Fruit fly (Drosophila melanogaster) whole organism, prepupa: ENCODE data around the gene CG33267.

Source experiments
- CG10631 ChIP-seq: fragments of 200-800 bp; sonication (Bioruptor generic); optimal IDR thresholded peaks from 2 replicates; lab custom pipeline; 2016; ENCODE audit warnings: missing biosample characterization, missing genetic modification characterization
- CG11902 ChIP-seq: fragments of 200-800 bp; sonication (Bioruptor generic); optimal IDR thresholded peaks from 3 replicates; lab custom pipeline; 2016; ENCODE audit warnings: missing biosample characterization, missing genetic modification characterization
- CG15336 ChIP-seq: fragments of 200-800 bp; sonication (Bioruptor generic); IDR thresholded peaks from 2 replicates; pipeline ENCODE4 v1.3.6; 2022; ENCODE audit warnings: missing biosample characterization, missing genetic modification characterization
- CG1621 ChIP-seq: fragments of 200-800 bp; sonication (Bioruptor generic); optimal IDR thresholded peaks from 3 replicates; lab custom pipeline; 2018; ENCODE audit warnings: missing biosample characterization, mild to moderate bottlenecking, missing genetic modification characterization
- CG16779 ChIP-seq: fragments of 200-800 bp; sonication (Bioruptor generic); optimal IDR thresholded peaks from 3 replicates; lab custom pipeline; 2017; ENCODE audit warnings: missing biosample characterization, mild to moderate bottlenecking, missing genetic modification characterization
- CG31627 ChIP-seq: fragments of 200-800 bp; sonication (Bioruptor generic); optimal IDR thresholded peaks from 3 replicates; lab custom pipeline; 2016; ENCODE audit warnings: missing biosample characterization, missing genetic modification characterization
- CG32006 ChIP-seq: fragments of 200-800 bp; sonication (Bioruptor generic); optimal IDR thresholded peaks from 3 replicates; lab custom pipeline; 2017; ENCODE audit warnings: missing biosample characterization, mild to moderate bottlenecking, missing genetic modification characterization
- CG34406 ChIP-seq: fragments of 200-800 bp; sonication (Bioruptor generic); optimal IDR thresholded peaks from 3 replicates; lab custom pipeline; 2016; ENCODE audit warnings: missing biosample characterization, missing genetic modification characterization
- CG6276 ChIP-seq: fragments of 200-800 bp; sonication (Bioruptor generic); optimal IDR thresholded peaks from 2 replicates; lab custom pipeline; 2017; ENCODE audit warnings: missing biosample characterization, mild to moderate bottlenecking, missing genetic modification characterization
- CG6792 ChIP-seq: fragments of 200-800 bp; sonication (Bioruptor generic); optimal IDR thresholded peaks from 3 replicates; lab custom pipeline; 2016; ENCODE audit warnings: missing biosample characterization, missing genetic modification characterization
- CG6854 ChIP-seq: fragments of 200-800 bp; sonication (Bioruptor generic); optimal IDR thresholded peaks from 2 replicates; lab custom pipeline; 2017; ENCODE audit warnings: missing biosample characterization, mild to moderate bottlenecking, missing genetic modification characterization
- CG7368 ChIP-seq: fragments of 200-800 bp; sonication (Bioruptor generic); optimal IDR thresholded peaks from 3 replicates; lab custom pipeline; 2016; ENCODE audit warnings: missing biosample characterization, missing genetic modification characterization
- CG8119 ChIP-seq: fragments of 200-800 bp; sonication (Bioruptor generic); IDR thresholded peaks from 3 replicates; pipeline ENCODE4 v1.3.6; 2022; ENCODE audit warnings: missing biosample characterization, missing genetic modification characterization
- CG8632 ChIP-seq: fragments of 200-800 bp; sonication (Bioruptor generic); optimal IDR thresholded peaks from 3 replicates; lab custom pipeline; 2016; ENCODE audit warnings: missing biosample characterization, missing genetic modification characterization
- Eip75B ChIP-seq: fragments of 200-800 bp; sonication (Bioruptor generic); optimal IDR thresholded peaks from 3 replicates; lab custom pipeline; 2016; ENCODE audit warnings: missing biosample characterization, missing genetic modification characterization
- Eip78C ChIP-seq: fragments of 200-800 bp; sonication (Bioruptor generic); peaks from one replicate; lab custom pipeline; 2016; ENCODE audit warnings: missing biosample characterization, missing genetic modification characterization
- Eip93F ChIP-seq: fragments of 200-800 bp; sonication (Bioruptor generic); optimal IDR thresholded peaks from 2 replicates; lab custom pipeline; 2016; ENCODE audit warnings: missing biosample characterization, mild to moderate bottlenecking, missing genetic modification characterization
- Ets96B ChIP-seq: fragments of 200-800 bp; optimal IDR thresholded peaks from 2 replicates; lab custom pipeline; 2019; ENCODE audit warnings: missing biosample characterization, mild to moderate bottlenecking, missing genetic modification characterization, moderate library complexity
- Gug ChIP-seq: fragments of 200-800 bp; sonication (Bioruptor generic); IDR thresholded peaks from 2 replicates; pipeline ENCODE4 v1.3.6; 2022; ENCODE audit warnings: missing biosample characterization, missing genetic modification characterization
- Hr38 ChIP-seq: sonication (Bioruptor generic); optimal IDR thresholded peaks from 2 replicates; lab custom pipeline; 2016; ENCODE audit warnings: missing biosample characterization, missing genetic modification characterization
- Hr4 ChIP-seq: fragments of 200-800 bp; sonication (Bioruptor generic); optimal IDR thresholded peaks from 3 replicates; lab custom pipeline; 2016; ENCODE audit warnings: missing biosample characterization, missing genetic modification characterization
- Met ChIP-seq: fragments of 200-800 bp; sonication (Bioruptor generic); optimal IDR thresholded peaks from 3 replicates; lab custom pipeline; 2016; ENCODE audit warnings: missing biosample characterization, missing genetic modification characterization
- Sox102F ChIP-seq: fragments of 200-800 bp; sonication (Bioruptor generic); optimal IDR thresholded peaks from 2 replicates; lab custom pipeline; 2016; ENCODE audit warnings: missing biosample characterization, mild to moderate bottlenecking, missing genetic modification characterization
- Sox14 ChIP-seq: fragments of 200-800 bp; sonication (Bioruptor generic); optimal IDR thresholded peaks from 3 replicates; lab custom pipeline; 2016; ENCODE audit warnings: missing biosample characterization, missing genetic modification characterization
- Sox15 ChIP-seq: fragments of 200-800 bp; sonication (Bioruptor generic); optimal IDR thresholded peaks from 3 replicates; lab custom pipeline; 2016; ENCODE audit warnings: missing biosample characterization, missing genetic modification characterization
- dsx ChIP-seq: fragments of 200-800 bp; optimal IDR thresholded peaks from 3 replicates; lab custom pipeline; 2019; ENCODE audit warnings: missing biosample characterization, mild to moderate bottlenecking, missing genetic modification characterization, moderate library complexity; ENCODE audit not compliant: poor library complexity, severe bottlenecking
- eg ChIP-seq: fragments of 200-800 bp; sonication (Bioruptor generic); IDR thresholded peaks from 3 replicates; pipeline ENCODE4 v1.3.6; 2022; ENCODE audit warnings: missing biosample characterization, missing genetic modification characterization
- fd85E ChIP-seq: fragments of 200-800 bp; sonication (Bioruptor generic); optimal IDR thresholded peaks from 3 replicates; lab custom pipeline; 2016; ENCODE audit warnings: missing biosample characterization, missing genetic modification characterization
- fkh ChIP-seq: fragments of 200-800 bp; sonication (Bioruptor generic); optimal IDR thresholded peaks from 3 replicates; lab custom pipeline; 2017; ENCODE audit warnings: missing biosample characterization, mild to moderate bottlenecking, missing genetic modification characterization, moderate library complexity
- lz ChIP-seq: fragments of 200-800 bp; sonication (Bioruptor generic); optimal IDR thresholded peaks from 3 replicates; lab custom pipeline; 2016; ENCODE audit warnings: missing biosample characterization, missing genetic modification characterization
- salr ChIP-seq, 2 experiments: fragments of 200-800 bp; sonication (Bioruptor generic); optimal IDR thresholded peaks; 3 replicates each; lab custom pipeline; 2016 to 2018; ENCODE audit warnings: missing biosample characterization in 2 of 2, missing genetic modification characterization in 2 of 2, mild to moderate bottlenecking in 1 of 2
- spab ChIP-seq: fragments of 200-800 bp; sonication (Bioruptor generic); optimal IDR thresholded peaks from 2 replicates; lab custom pipeline; 2017; ENCODE audit warnings: missing biosample characterization, mild to moderate bottlenecking, missing genetic modification characterization, missing genetic modification reagents
- ss ChIP-seq, 2 experiments: fragments of 200-800 bp; sonication (Bioruptor generic); optimal IDR thresholded peaks; 2 replicates in 1 of 2; 3 replicates in 1 of 2; lab custom pipeline; 2017 to 2018; ENCODE audit warnings: mild to moderate bottlenecking in 2 of 2, missing biosample characterization in 2 of 2, missing genetic modification characterization in 2 of 2, moderate library complexity in 1 of 2
- topi ChIP-seq: fragments of 200-800 bp; sonication (Bioruptor generic); optimal IDR thresholded peaks from 3 replicates; lab custom pipeline; 2016; ENCODE audit warnings: missing biosample characterization, missing genetic modification characterization
- vri ChIP-seq: fragments of 200-800 bp; sonication (Bioruptor generic); optimal IDR thresholded peaks from 3 replicates; lab custom pipeline; 2016; ENCODE audit warnings: missing biosample characterization, mild to moderate bottlenecking, missing genetic modification characterization

CG33267 gene

dm6 chr3L:11602040-11602439 is 37.8 kb downstream of the CG33267 start:
- peak; percentile 72 for TF ChIP-seq CG7368 (GFP tag; lab: Kevin White, UChicago)
- TF ChIP-seq ss (GFP tag; optimal IDR thresholded peaks at IDR 0.05; lab: Kevin White, UChicago), result no peak
- TF ChIP-seq, all 60 proteins: peak for 1

DNA sequence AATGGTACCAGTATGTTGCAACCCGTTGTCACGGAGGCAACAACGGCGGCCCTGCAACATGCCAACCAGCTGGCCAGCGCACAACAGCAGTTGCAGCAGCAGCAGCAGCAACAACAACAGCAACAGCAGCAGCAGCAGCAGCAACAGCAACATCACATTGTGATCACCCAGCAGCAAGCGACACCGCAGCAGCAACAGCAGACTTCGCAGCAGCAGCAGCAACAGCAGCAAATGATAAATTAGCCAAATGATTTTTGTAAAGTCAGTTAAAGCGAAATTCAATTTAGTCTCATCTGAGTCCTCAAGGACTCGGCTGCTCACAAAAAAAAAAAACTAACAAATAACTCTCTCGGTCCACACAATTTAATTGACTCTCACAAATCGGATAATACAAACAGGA is 39.9 kb downstream of the CG33267 start:
- TF ChIP-seq CG6854 (GFP tag; lab: Kevin White, UChicago), result no peak
- TF ChIP-seq CG16779 (tag; lab: Kevin White, UChicago), result no peak
- TF ChIP-seq CG32006 (GFP tag; lab: Kevin White, UChicago), result no peak
- TF ChIP-seq Sox15 (GFP tag; lab: Kevin White, UChicago), result no peak
- TF ChIP-seq Eip75B (GFP tag; lab: Kevin White, UChicago), result no peak
- no peak for TF ChIP-seq CG8632
- TF ChIP-seq dsx (GFP tag; lab: Kevin White, UChicago), result no peak
- no peak for TF ChIP-seq fd85E
- TF ChIP-seq CG8119, result no peak
- no peak for TF ChIP-seq CG34406 (GFP tag; lab: Kevin White, UChicago)
- TF ChIP-seq spab (GFP tag; lab: Kevin White, UChicago), result no peak
- no peak for TF ChIP-seq lz (GFP tag; lab: Kevin White, UChicago)
- no peak for TF ChIP-seq Met (GFP tag; lab: Kevin White, UChicago)
- no peak for TF ChIP-seq Hr4 (GFP tag; lab: Kevin White, UChicago)
- no peak for TF ChIP-seq CG6792 (GFP tag; lab: Kevin White, UChicago)
- no peak for TF ChIP-seq Sox102F
- TF ChIP-seq eg (GFP tag; lab: Robert Waterston, UW), result no peak
- no peak for TF ChIP-seq Gug (GFP tag; lab: Robert Waterston, UW)

DNA sequence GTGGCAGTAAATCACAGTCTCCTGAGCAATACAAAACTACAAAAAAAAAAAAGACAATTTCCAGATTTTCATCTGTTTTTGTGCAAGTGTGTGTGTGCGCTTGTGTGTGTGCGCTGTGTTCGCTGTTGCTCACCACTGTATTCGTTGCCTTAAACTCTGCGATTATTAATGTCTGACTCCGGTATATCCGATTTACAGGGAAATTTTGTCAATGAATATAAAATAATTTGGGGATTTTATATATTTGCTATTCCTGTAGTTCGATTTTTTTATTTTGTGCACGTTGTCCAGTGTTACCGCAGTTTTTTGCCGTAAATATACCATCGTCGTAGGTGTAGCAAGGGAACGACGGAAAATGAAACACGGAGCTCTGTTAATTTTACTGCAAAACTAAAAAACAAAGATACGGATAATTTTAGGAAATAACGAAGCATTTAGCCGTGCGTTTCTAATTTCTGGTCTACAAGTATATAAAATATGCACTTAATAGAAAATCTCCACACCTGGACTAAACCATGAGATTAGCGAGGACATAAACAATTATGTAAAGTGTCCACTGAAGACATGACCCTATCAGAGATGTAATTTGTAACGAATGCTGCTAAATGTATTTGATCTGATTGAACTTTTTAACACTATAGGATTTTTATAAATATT is 45.0 kb downstream of the CG33267 start, which contains the start of gene Duba:
Gene Duba, minus strand, starts transcription at position 313 of the 657 bp plus-strand sequence.
- TF ChIP-seq Gug (GFP tag; lab: Robert Waterston, UW) (no peak), CG15336 (GFP tag; lab: Robert Waterston, UW) (0 out of 2 replicates have a peak, but pooled peaks have one; percentile 44), Eip78C (GFP tag; lab: Kevin White, UChicago) (peak; percentile 71), CG1621 (peak; percentile 99), ss (GFP tag; optimal IDR thresholded peaks at IDR 0.05; lab: Kevin White, UChicago) (peak in 1 of 2 experiments; percentile 38), Sox14 (peak; percentile 9)

DNA sequence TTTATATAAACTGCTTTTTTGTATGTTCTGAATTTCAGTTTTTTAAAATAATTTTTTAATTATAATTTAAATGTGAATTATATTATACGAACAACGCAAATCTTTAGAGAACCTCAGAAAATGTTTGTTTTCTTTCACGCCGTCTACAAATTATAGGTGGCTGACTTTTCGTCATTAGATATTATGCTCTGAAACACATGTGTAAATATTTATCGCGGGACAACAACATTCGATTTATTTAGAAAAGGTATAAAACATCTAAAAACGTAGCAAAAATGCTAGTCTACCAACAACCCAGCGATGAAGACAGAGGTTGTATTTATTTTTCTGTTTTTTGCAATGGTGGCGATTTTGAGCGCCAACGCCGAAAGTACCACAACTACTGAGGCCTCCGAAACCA is 45.6 kb downstream of the CG33267 start, which contains the start of gene CG42832:
Gene CG42832, plus strand, starts transcription at position 301 of the 400 bp plus-strand sequence.
- TF ChIP-seq CG10631 (GFP tag; lab: Kevin White, UChicago) (no peak), Met (GFP tag; lab: Kevin White, UChicago) (no peak), CG34406 (GFP tag; lab: Kevin White, UChicago) (no peak), CG6276 (no peak), fkh (GFP tag; lab: Kevin White, UChicago) (peak; percentile 5), CG31627 (GFP tag; lab: Kevin White, UChicago) (no peak), salr (GFP tag; optimal IDR thresholded peaks at IDR 0.05; lab: Kevin White, UChicago) (no peak), CG6792 (GFP tag; lab: Kevin White, UChicago) (no peak), fd85E (no peak)

DNA sequence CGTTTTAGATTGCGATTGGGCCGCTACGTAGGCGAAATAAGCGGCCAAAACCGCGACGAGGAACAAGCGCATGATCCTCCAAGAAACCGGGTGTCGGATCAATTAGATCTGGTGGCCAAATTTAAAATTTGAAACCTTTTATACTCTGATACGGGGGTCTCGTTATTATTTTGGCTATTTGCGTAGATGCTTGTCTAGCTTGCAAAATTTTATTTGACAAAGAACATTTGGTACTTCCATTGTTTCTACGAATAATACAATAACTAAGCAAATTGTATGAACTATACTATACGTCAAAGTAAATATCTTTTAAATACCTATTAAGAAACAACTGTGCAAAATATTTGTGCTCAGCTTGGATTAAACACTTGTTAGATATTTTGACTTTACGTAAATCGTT is 55.7 kb downstream of the CG33267 start, which contains the start of gene Muc68Ca:
Gene Muc68Ca, minus strand, starts transcription at position 101 of the 400 bp plus-strand sequence.
- TF ChIP-seq CG34406 (GFP tag; lab: Kevin White, UChicago) (no peak), CG6276 (no peak), lz (GFP tag; lab: Kevin White, UChicago) (no peak), Eip93F (GFP tag; lab: Kevin White, UChicago) (no peak), CG11902 (no peak), topi (no peak), Sox102F (no peak), Ets96B (tag; lab: Kevin White, UChicago) (no peak), Sox14 (no peak), vri (no peak), Hr38 (no peak), fkh (GFP tag; lab: Kevin White, UChicago) (no peak), CG8632 (no peak)
- TF ChIP-seq, all 60 proteins: peak for 0
